Worm (Caenorhabditis elegans) whole organism, early embryonic: ENCODE results near the gene crn-7.

Experiments used
- B0310.2 ChIP-seq: sonication (generic microtip); optimal IDR thresholded peaks from 2 replicates; lab custom pipeline; 2016; ENCODE audit warnings: mild to moderate bottlenecking, missing genetic modification characterization, missing compliant biosample characterization
- F13C5.2 ChIP-seq: sonication (generic microtip); optimal IDR thresholded peaks from 2 replicates; lab custom pipeline; 2017; ENCODE audit warnings: mild to moderate bottlenecking, missing genetic modification characterization, inconsistent platforms, missing compliant biosample characterization
- aly-1 ChIP-seq: sonication (generic microtip); optimal IDR thresholded peaks from 2 replicates; lab custom pipeline; 2016; ENCODE audit warnings: missing genetic modification characterization, missing compliant biosample characterization
- ama-1 ChIP-seq: fragments of 150-350 bp; optimal IDR thresholded peaks from 2 replicates; lab custom pipeline; 2014
- ceh-13 ChIP-seq: fragments of 200-800 bp; sonication (Bioruptor generic); optimal IDR thresholded peaks from 2 replicates; lab custom pipeline; 2018; ENCODE audit warnings: mild to moderate bottlenecking, missing genetic modification characterization, missing compliant biosample characterization
- ceh-36 ChIP-seq: sonication (generic microtip); optimal IDR thresholded peaks from 2 replicates; lab custom pipeline; 2016; ENCODE audit warnings: missing genetic modification characterization, inconsistent platforms, missing compliant biosample characterization
- ets-7 ChIP-seq: sonication (generic microtip); optimal IDR thresholded peaks from 2 replicates; lab custom pipeline; 2016; ENCODE audit warnings: missing genotype, missing genetic modification characterization, missing compliant biosample characterization
- flt-1 ChIP-seq: fragments of 200-800 bp; sonication (Bioruptor generic); IDR thresholded peaks from 2 replicates; pipeline ENCODE4 v1.3.6; 2022; ENCODE audit warnings: missing genetic modification characterization, missing compliant biosample characterization
- hmbx-1 ChIP-seq: sonication (generic microtip); optimal IDR thresholded peaks from 2 replicates; lab custom pipeline; 2016; ENCODE audit warnings: mild to moderate bottlenecking, missing genetic modification characterization, missing compliant biosample characterization
- hmg-4 ChIP-seq: fragments of 200-800 bp; sonication (Bioruptor generic); optimal IDR thresholded peaks from 2 replicates; lab custom pipeline; 2018; ENCODE audit warnings: mild to moderate bottlenecking, missing genetic modification characterization, missing compliant biosample characterization
- hnd-1 ChIP-seq: sonication (generic microtip); optimal IDR thresholded peaks from 2 replicates; lab custom pipeline; 2016; ENCODE audit warnings: missing genetic modification characterization, missing compliant biosample characterization
- pes-1 ChIP-seq: fragments of 200-800 bp; sonication (Bioruptor generic); IDR thresholded peaks from 2 replicates; pipeline ENCODE4 v1.3.6; 2022; ENCODE audit warnings: missing genetic modification reagents, missing genetic modification characterization, missing compliant biosample characterization
- scrt-1 ChIP-seq: fragments of 200-800 bp; sonication (Bioruptor generic); IDR thresholded peaks from 2 replicates; pipeline ENCODE4 v1.3.6; 2022; ENCODE audit warnings: missing genetic modification characterization, missing compliant biosample characterization
- sea-1 ChIP-seq: fragments of 200-800 bp; sonication (Bioruptor generic); conservative IDR thresholded peaks from 2 replicates; pipeline ENCODE4 v1.3.6; 2022; ENCODE audit warnings: missing genetic modification characterization, missing compliant biosample characterization
- tbx-11 ChIP-seq: fragments of 200-800 bp; sonication (Bioruptor generic); IDR thresholded peaks from 2 replicates; pipeline ENCODE4 v1.3.6; 2022; ENCODE audit warnings: missing genetic modification characterization, missing compliant biosample characterization
- tbx-37 ChIP-seq: fragments of 200-800 bp; sonication (Bioruptor generic); conservative IDR thresholded peaks from 2 replicates; pipeline ENCODE4 v1.3.6; 2022; ENCODE audit warnings: missing genetic modification reagents, missing genetic modification characterization, missing compliant biosample characterization
- tra-4 ChIP-seq: sonication (generic microtip); optimal IDR thresholded peaks from 2 replicates; lab custom pipeline; 2017; ENCODE audit warnings: missing genetic modification characterization, missing compliant biosample characterization

crn-7 gene

DNA sequence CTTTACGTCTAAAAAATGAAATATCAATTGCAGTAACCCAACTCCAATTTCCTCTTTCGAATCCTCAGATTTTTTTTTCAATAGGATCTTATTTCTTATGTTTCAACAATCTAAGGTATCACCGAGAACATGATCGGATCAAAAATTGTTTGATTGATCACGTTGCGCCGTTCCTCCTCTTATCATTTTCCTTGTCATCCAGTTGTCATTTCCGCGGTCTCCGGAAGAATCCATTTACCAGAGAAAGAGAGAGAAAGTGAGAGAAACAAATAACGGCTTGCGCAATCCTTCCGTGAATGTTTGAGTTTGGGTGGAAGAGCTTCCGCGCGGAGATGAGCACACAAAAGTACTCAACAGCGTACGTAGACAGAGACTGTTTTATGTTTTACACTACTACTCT is 24.9 kb downstream of the crn-7 start:
- TF ChIP-seq tbx-11 (no peak), tra-4 (tag; lab: Kevin White, UChicago) (no peak), flt-1 (GFP tag; lab: Robert Waterston, UW) (no peak)

DNA sequence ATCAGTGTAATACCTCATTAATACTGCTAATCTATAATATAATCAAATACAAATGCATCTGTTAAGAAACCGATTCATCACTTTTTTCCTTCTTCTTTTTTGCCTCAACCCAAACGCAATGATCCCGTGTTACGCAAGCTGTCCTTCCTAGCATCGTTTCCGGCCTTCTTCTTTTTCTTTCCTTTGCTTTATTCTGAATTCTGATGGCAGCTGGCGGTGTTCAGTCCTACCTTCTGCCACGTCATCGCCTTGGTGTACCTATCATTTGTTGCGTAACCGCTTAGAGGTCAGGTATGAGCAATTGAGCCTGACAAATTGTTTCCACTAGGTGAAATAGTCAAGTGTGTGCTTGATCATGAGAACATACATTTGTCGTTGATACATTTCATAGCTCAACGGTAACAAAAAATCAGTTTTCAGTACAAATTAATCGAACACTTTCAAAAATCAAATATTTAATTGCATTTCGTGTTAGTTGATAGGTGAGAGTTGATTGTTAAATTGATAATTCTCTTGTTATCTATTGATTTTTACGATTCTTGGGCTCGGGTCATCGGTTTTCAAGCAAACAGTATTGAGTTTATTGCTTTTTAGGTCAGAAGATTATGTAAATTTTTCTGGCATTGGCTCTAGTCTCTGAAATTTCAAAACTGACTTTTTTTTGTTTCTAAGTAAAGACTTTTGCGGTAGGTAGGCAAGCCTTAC is 30.0 kb downstream of the crn-7 start:
- TF ChIP-seq ets-7 (tag; lab: Kevin White, UChicago) (peak; percentile 95), sea-1 (GFP tag; lab: Robert Waterston, UW) (no peak), hmbx-1 (no peak), flt-1 (GFP tag; lab: Robert Waterston, UW) (no peak), ama-1 (lab: Kevin White, UChicago) (no peak), pes-1 (peak; percentile 38; the same call in 1 of the 2 replicates), tbx-11 (no peak), hmg-4 (GFP tag; lab: Kevin White, UChicago) (peak; percentile 30)

- TF ChIP-seq scrt-1 (GFP tag; lab: Robert Waterston, UW) (no peak), B0310.2 (tag; lab: Kevin White, UChicago) (no peak), tra-4 (tag; lab: Kevin White, UChicago) (no peak), aly-1 (tag; lab: Kevin White, UChicago) (no peak), hnd-1 (no peak), hmg-4 (GFP tag; lab: Kevin White, UChicago) (no peak), ceh-36 (tag; lab: Kevin White, UChicago) (no peak), flt-1 (GFP tag; lab: Robert Waterston, UW) (no peak), ceh-13 (GFP tag; lab: Kevin White, UChicago) (no peak), F13C5.2 (tag; lab: Kevin White, UChicago) (no peak), hmbx-1 (no peak), pes-1 (no peak), tbx-37 (GFP tag; lab: Robert Waterston, UW) (no peak), ama-1 (lab: Kevin White, UChicago) (no peak), ets-7 (tag; lab: Kevin White, UChicago) (no peak), sea-1 (GFP tag; lab: Robert Waterston, UW) (no peak), tbx-11 (no peak)
Measured at ce11 chrIII:8299078-8299587, 30.8 kb downstream of the crn-7 start.

- TF ChIP-seq tbx-37 (GFP tag; lab: Robert Waterston, UW) (no peak), sea-1 (GFP tag; lab: Robert Waterston, UW) (no peak), F13C5.2 (tag; lab: Kevin White, UChicago) (no peak), tra-4 (tag; lab: Kevin White, UChicago) (no peak), scrt-1 (GFP tag; lab: Robert Waterston, UW) (no peak), flt-1 (GFP tag; lab: Robert Waterston, UW) (no peak), aly-1 (tag; lab: Kevin White, UChicago) (no peak), ama-1 (lab: Kevin White, UChicago) (no peak), pes-1 (no peak), hnd-1 (no peak), hmg-4 (GFP tag; lab: Kevin White, UChicago) (no peak), ceh-13 (GFP tag; lab: Kevin White, UChicago) (no peak), tbx-11 (no peak), hmbx-1 (no peak), ceh-36 (tag; lab: Kevin White, UChicago) (no peak)
Measured at ce11 chrIII:8299734-8300133, 31.4 kb downstream of the crn-7 start.

DNA sequence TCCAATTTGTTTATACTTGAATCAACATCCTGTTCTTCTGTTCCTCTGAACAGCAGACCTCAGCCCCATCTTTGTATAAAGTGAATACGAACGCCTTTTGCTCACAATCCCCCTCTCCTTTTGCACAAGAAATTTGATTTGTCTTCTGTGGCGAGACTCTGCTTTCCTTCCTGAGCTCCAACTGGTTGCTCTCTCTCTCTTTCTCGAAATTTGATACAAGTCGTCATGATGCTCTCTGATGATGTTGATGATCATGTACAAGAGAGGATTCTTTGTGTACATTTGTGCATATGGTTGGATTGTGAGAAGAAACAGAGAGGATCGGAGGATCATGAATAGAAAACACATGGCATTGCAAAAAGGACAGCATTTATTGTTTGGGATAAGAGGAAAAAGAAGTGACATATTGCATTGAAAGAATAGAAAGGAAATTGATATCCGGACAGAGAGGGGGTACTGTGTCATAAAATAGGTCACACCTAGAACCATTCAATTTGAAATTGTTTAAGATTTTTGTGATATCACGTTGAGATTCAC is 32.6 kb downstream of the crn-7 start:
- TF ChIP-seq aly-1 (tag; lab: Kevin White, UChicago) (no peak), B0310.2 (tag; lab: Kevin White, UChicago) (no peak), tbx-37 (GFP tag; lab: Robert Waterston, UW) (no peak), ama-1 (lab: Kevin White, UChicago) (no peak), tbx-11 (no peak), ceh-36 (tag; lab: Kevin White, UChicago) (no peak), scrt-1 (GFP tag; lab: Robert Waterston, UW) (no peak), flt-1 (GFP tag; lab: Robert Waterston, UW) (no peak), hmbx-1 (no peak), tra-4 (tag; lab: Kevin White, UChicago) (no peak), hnd-1 (no peak), ets-7 (tag; lab: Kevin White, UChicago) (no peak), hmg-4 (GFP tag; lab: Kevin White, UChicago) (no peak), ceh-13 (GFP tag; lab: Kevin White, UChicago) (no peak), sea-1 (GFP tag; lab: Robert Waterston, UW) (no peak), F13C5.2 (tag; lab: Kevin White, UChicago) (no peak), pes-1 (no peak)

- TF ChIP-seq ceh-13 (GFP tag; lab: Kevin White, UChicago) = no peak
- no peak for TF ChIP-seq hmg-4 (GFP tag; lab: Kevin White, UChicago)
- TF ChIP-seq hmbx-1 = no peak
- no peak for TF ChIP-seq sea-1 (GFP tag; lab: Robert Waterston, UW)
- TF ChIP-seq tra-4 (tag; lab: Kevin White, UChicago) = no peak
Measured at ce11 chrIII:8303440-8303839, 35.1 kb downstream of the crn-7 start.

DNA sequence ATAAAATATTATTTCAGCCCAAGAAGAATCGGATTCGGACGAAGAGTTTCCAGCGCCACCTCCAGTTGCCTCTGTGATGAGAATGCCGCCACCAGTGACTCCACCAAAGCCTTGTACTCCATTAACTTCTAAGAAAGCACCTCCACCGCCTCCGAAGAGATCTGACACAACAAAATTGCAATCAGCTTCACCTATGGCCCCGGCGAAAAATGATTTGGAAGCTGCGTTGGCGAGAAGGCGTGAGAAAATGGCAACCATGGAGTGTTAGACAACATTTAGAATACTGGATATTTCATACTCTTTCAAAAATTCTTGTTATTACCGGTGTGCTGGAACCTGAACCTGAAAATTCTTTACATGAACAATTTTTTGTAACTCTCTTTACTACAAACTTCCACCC is 37.0 kb downstream of the crn-7 start:
- TF ChIP-seq B0310.2 (tag; lab: Kevin White, UChicago) = no peak
- TF ChIP-seq pes-1 = no peak
- TF ChIP-seq aly-1 (tag; lab: Kevin White, UChicago) = no peak
- TF ChIP-seq hmbx-1 = no peak
- no peak for TF ChIP-seq sea-1 (GFP tag; lab: Robert Waterston, UW)
- TF ChIP-seq ceh-36 (tag; lab: Kevin White, UChicago) = no peak
- TF ChIP-seq scrt-1 (GFP tag; lab: Robert Waterston, UW) = no peak
- TF ChIP-seq tbx-37 (GFP tag; lab: Robert Waterston, UW) = no peak
- no peak for TF ChIP-seq tra-4 (tag; lab: Kevin White, UChicago)
- no peak for TF ChIP-seq F13C5.2 (tag; lab: Kevin White, UChicago)
- no peak for TF ChIP-seq flt-1 (GFP tag; lab: Robert Waterston, UW)
- TF ChIP-seq tbx-11 = no peak
- no peak for TF ChIP-seq ceh-13 (GFP tag; lab: Kevin White, UChicago)
- no peak for TF ChIP-seq ama-1 (lab: Kevin White, UChicago)
- TF ChIP-seq hnd-1 = no peak
- TF ChIP-seq ets-7 (tag; lab: Kevin White, UChicago) = no peak
